Fruit fly (Drosophila melanogaster) whole organism, embryonic: ENCODE data around the gene CG33233.

Source experiments
- Asciz ChIP-seq: fragments of 200-800 bp; sonication (Bioruptor generic); optimal IDR thresholded peaks from 2 replicates; lab custom pipeline; 2017; ENCODE audit warnings: missing biosample characterization, mild to moderate bottlenecking, missing genetic modification characterization, missing genetic modification reagents
- CG12155 ChIP-seq: fragments of 200-800 bp; sonication (Bioruptor generic); optimal IDR thresholded peaks from 3 replicates; lab custom pipeline; 2016; ENCODE audit warnings: missing biosample characterization, missing genetic modification characterization
- CG12236 ChIP-seq: fragments of 200-800 bp; sonication (Bioruptor generic); optimal IDR thresholded peaks from 2 replicates; lab custom pipeline; 2016; ENCODE audit warnings: missing biosample characterization, missing genetic modification characterization
- CG12769 ChIP-seq: fragments of 200-800 bp; sonication (Bioruptor generic); optimal IDR thresholded peaks from 2 replicates; lab custom pipeline; 2019; ENCODE audit warnings: missing biosample characterization, mild to moderate bottlenecking, missing genetic modification characterization, moderate library complexity
- CG14441 ChIP-seq: fragments of 200-800 bp; sonication (Bioruptor generic); IDR thresholded peaks from 2 replicates; pipeline ENCODE4 v1.3.6; 2022; ENCODE audit warnings: missing biosample characterization, missing genetic modification characterization
- CG15479 ChIP-seq: fragments of 200-800 bp; sonication (Bioruptor generic); optimal IDR thresholded peaks from 3 replicates; lab custom pipeline; 2019; ENCODE audit warnings: missing biosample characterization, mild to moderate bottlenecking, missing genetic modification characterization, moderate library complexity
- CG15514 ChIP-seq: fragments of 200-800 bp; sonication (Bioruptor generic); optimal IDR thresholded peaks from 3 replicates; lab custom pipeline; 2017; ENCODE audit warnings: missing biosample characterization, missing genetic modification characterization, mild to moderate bottlenecking, moderate library complexity, missing genetic modification reagents
- CG16779 ChIP-seq: fragments of 200-800 bp; sonication (Bioruptor generic); IDR thresholded peaks from 2 replicates; pipeline ENCODE4 v1.3.6; 2022; ENCODE audit warnings: missing biosample characterization, missing genetic modification characterization
- CG2202 ChIP-seq: fragments of 200-800 bp; sonication (Bioruptor generic); optimal IDR thresholded peaks from 2 replicates; lab custom pipeline; 2018; ENCODE audit warnings: missing biosample characterization, mild to moderate bottlenecking, missing genetic modification characterization
- CG32532 ChIP-seq: fragments of 200-800 bp; sonication (Bioruptor generic); IDR thresholded peaks from 2 replicates; pipeline ENCODE4 v1.3.6; 2022; ENCODE audit warnings: missing biosample characterization, missing genetic modification characterization
- CG34224 ChIP-seq: fragments of 200-800 bp; sonication (Bioruptor generic); IDR thresholded peaks from 3 replicates; pipeline ENCODE4 v1.3.6; 2022; ENCODE audit warnings: missing biosample characterization, missing genetic modification characterization; ENCODE audit not compliant: partially characterized antibody
- CG6791 ChIP-seq: fragments of 200-800 bp; sonication (Bioruptor generic); IDR thresholded peaks from 3 replicates; pipeline ENCODE4 v1.3.6; 2022; ENCODE audit warnings: missing biosample characterization, missing genetic modification characterization; ENCODE audit not compliant: partially characterized antibody
- CG7357 ChIP-seq: fragments of 200-800 bp; sonication (Bioruptor generic); IDR thresholded peaks from 3 replicates; pipeline ENCODE4 v1.3.6; 2022; ENCODE audit warnings: missing biosample characterization, missing genetic modification characterization
- CG7987 ChIP-seq: fragments of 200-800 bp; sonication (Bioruptor generic); optimal IDR thresholded peaks from 2 replicates; lab custom pipeline; 2018; ENCODE audit warnings: missing biosample characterization, mild to moderate bottlenecking, missing genetic modification characterization, moderate library complexity
- D19B ChIP-seq: fragments of 200-800 bp; sonication (Bioruptor generic); optimal IDR thresholded peaks from 2 replicates; lab custom pipeline; 2017; ENCODE audit warnings: missing biosample characterization, mild to moderate bottlenecking, missing genetic modification characterization
- Dfd ChIP-seq, 2 experiments: fragments of >200 bp; optimal IDR thresholded peaks; 2 replicates each; lab custom pipeline; 2017; ENCODE audit warnings: missing biosample characterization in 2 of 2, missing genetic modification characterization in 2 of 2
- Dref ChIP-seq: fragments of 200-800 bp; sonication (Bioruptor generic); IDR thresholded peaks from 2 replicates; pipeline ENCODE4 v1.3.6; 2022; ENCODE audit warnings: missing biosample characterization, missing genetic modification characterization
- Drgx ChIP-seq: fragments of 200-800 bp; sonication (Bioruptor generic); IDR thresholded peaks from 2 replicates; pipeline ENCODE4 v1.3.6; 2022; ENCODE audit warnings: missing biosample characterization, missing genetic modification characterization
- Ets65A ChIP-seq: fragments of 200-800 bp; sonication (Bioruptor generic); peaks from one replicate; lab custom pipeline; 2016; ENCODE audit warnings: missing biosample characterization, missing genetic modification characterization
- HLHmδ ChIP-seq: fragments of 200-800 bp; sonication (Bioruptor generic); optimal IDR thresholded peaks from 2 replicates; lab custom pipeline; 2018; ENCODE audit warnings: missing biosample characterization, mild to moderate bottlenecking, missing genetic modification characterization, moderate library complexity
- MESR4 ChIP-seq: fragments of 200-800 bp; sonication (Bioruptor generic); optimal IDR thresholded peaks from 2 replicates; lab custom pipeline; 2018; ENCODE audit warnings: missing biosample characterization, mild to moderate bottlenecking, missing genetic modification characterization, moderate library complexity
- Myb ChIP-seq: fragments of 200-800 bp; sonication (Bioruptor generic); optimal IDR thresholded peaks from 2 replicates; lab custom pipeline; 2016; ENCODE audit warnings: missing biosample characterization, missing genetic modification characterization
- Vsx1 ChIP-seq: fragments of 200-800 bp; sonication (Bioruptor generic); optimal IDR thresholded peaks from 2 replicates; lab custom pipeline; 2017; ENCODE audit warnings: missing biosample characterization, mild to moderate bottlenecking, missing genetic modification characterization, missing genetic modification reagents
- bowl ChIP-seq: fragments of 200-800 bp; sonication (Bioruptor generic); IDR thresholded peaks from 2 replicates; pipeline ENCODE4 v1.3.6; 2022; ENCODE audit warnings: missing biosample characterization, missing genetic modification characterization
- cato ChIP-seq: fragments of 200-800 bp; sonication (Bioruptor generic); optimal IDR thresholded peaks from 2 replicates; lab custom pipeline; 2016; ENCODE audit warnings: missing biosample characterization, missing genetic modification characterization, borderline replicate concordance
- da ChIP-seq: fragments of 200-800 bp; sonication (Bioruptor generic); optimal IDR thresholded peaks from 2 replicates; lab custom pipeline; 2016; ENCODE audit warnings: missing biosample characterization, missing genetic modification characterization
- dpn ChIP-seq, 2 experiments: fragments of 200-800 bp; sonication (Bioruptor generic); optimal IDR thresholded peaks; 3 replicates each; lab custom pipeline; 2016; ENCODE audit warnings: missing biosample characterization in 2 of 2, missing genetic modification characterization in 2 of 2
- emc ChIP-seq: fragments of 200-800 bp; sonication (Bioruptor generic); optimal IDR thresholded peaks from 2 replicates; lab custom pipeline; 2016; ENCODE audit warnings: missing biosample characterization, missing genetic modification characterization
- ems ChIP-seq: fragments of 200-800 bp; sonication (Bioruptor generic); optimal IDR thresholded peaks from 3 replicates; lab custom pipeline; 2016; ENCODE audit warnings: missing biosample characterization, missing genetic modification characterization
- gfzf ChIP-seq: fragments of 200-800 bp; sonication (Bioruptor generic); optimal IDR thresholded peaks from 2 replicates; lab custom pipeline; 2016; ENCODE audit warnings: missing biosample characterization, mild to moderate bottlenecking, missing genetic modification characterization, moderate library complexity
- grau ChIP-seq: fragments of 200-800 bp; optimal IDR thresholded peaks from 3 replicates; lab custom pipeline; 2019; ENCODE audit warnings: missing biosample characterization, mild to moderate bottlenecking, missing genetic modification characterization, moderate library complexity
- grn ChIP-seq: fragments of 200-800 bp; sonication (Bioruptor generic); optimal IDR thresholded peaks from 3 replicates; lab custom pipeline; 2017; ENCODE audit warnings: missing biosample characterization, missing genetic modification characterization
- gsb ChIP-seq: fragments of 200-800 bp; sonication (Bioruptor generic); IDR thresholded peaks from 2 replicates; pipeline ENCODE4 v1.3.6; 2022; ENCODE audit warnings: missing biosample characterization, missing genetic modification characterization
- klu ChIP-seq: fragments of 200-800 bp; sonication (Bioruptor generic); IDR thresholded peaks from 2 replicates; pipeline ENCODE4 v1.3.6; 2022; ENCODE audit warnings: missing biosample characterization, missing genetic modification characterization
- lola ChIP-seq, 3 experiments: fragments of >200 bp in 2 of 3; fragments of 200-800 bp in 1 of 3; sonication (Bioruptor generic) in 1 of 3; optimal IDR thresholded peaks; 2 replicates each; lab custom pipeline; 2017 to 2019; ENCODE audit warnings: missing biosample characterization in 3 of 3, missing genetic modification characterization in 3 of 3, mild to moderate bottlenecking in 1 of 3, moderate library complexity in 1 of 3
- mld ChIP-seq: fragments of 200-800 bp; sonication (Bioruptor generic); IDR thresholded peaks from 3 replicates; pipeline ENCODE4 v1.3.6; 2022; ENCODE audit warnings: missing biosample characterization, missing genetic modification characterization; ENCODE audit not compliant: partially characterized antibody
- onecut ChIP-seq: fragments of 200-800 bp; sonication (Bioruptor generic); IDR thresholded peaks from 2 replicates; pipeline ENCODE4 v1.3.6; 2022; ENCODE audit warnings: missing biosample characterization, missing genetic modification characterization
- pho ChIP-seq: fragments of 200-800 bp; sonication (Bioruptor generic); optimal IDR thresholded peaks from 2 replicates; lab custom pipeline; 2016; ENCODE audit warnings: missing biosample characterization, missing genetic modification characterization
- ro ChIP-seq: fragments of 200-800 bp; sonication (Bioruptor generic); IDR thresholded peaks from 2 replicates; pipeline ENCODE4 v1.3.6; 2022; ENCODE audit warnings: missing biosample characterization, missing genetic modification characterization
- row ChIP-seq: fragments of 200-800 bp; sonication (Bioruptor generic); IDR thresholded peaks from 3 replicates; pipeline ENCODE4 v1.3.6; 2022; ENCODE audit warnings: missing biosample characterization, missing genetic modification characterization
- slp2 ChIP-seq: fragments of 200-800 bp; sonication (Bioruptor generic); optimal IDR thresholded peaks from 2 replicates; lab custom pipeline; 2016; ENCODE audit warnings: missing biosample characterization, missing genetic modification characterization
- sob ChIP-seq: fragments of 200-800 bp; sonication (Bioruptor generic); IDR thresholded peaks from 2 replicates; pipeline ENCODE4 v1.3.6; 2022; ENCODE audit warnings: missing biosample characterization, missing genetic modification characterization
- stwl ChIP-seq: fragments of 200-800 bp; sonication (Bioruptor generic); optimal IDR thresholded peaks from 3 replicates; lab custom pipeline; 2018; ENCODE audit warnings: missing biosample characterization, mild to moderate bottlenecking, missing genetic modification characterization, moderate library complexity
- sug ChIP-seq: fragments of 200-800 bp; optimal IDR thresholded peaks from 2 replicates; lab custom pipeline; 2019; ENCODE audit warnings: missing biosample characterization, mild to moderate bottlenecking, missing genetic modification characterization, moderate library complexity
- ttk ChIP-seq: fragments of 200-800 bp; sonication (Bioruptor generic); IDR thresholded peaks from 2 replicates; pipeline ENCODE4 v2.1.2; 2022; ENCODE audit warnings: missing biosample characterization, missing genetic modification characterization
- unc-4 ChIP-seq: fragments of 200-800 bp; sonication (Bioruptor generic); IDR thresholded peaks from 2 replicates; pipeline ENCODE4 v1.3.6; 2022; ENCODE audit warnings: missing biosample characterization, missing genetic modification characterization; ENCODE audit not compliant: partially characterized antibody

Gene CG33233

dm6 chr3L:2659339-2659738 is at the start of gene CG33233:
CG33233 (plus strand) TSS chr3L:2659639.
- TF ChIP-seq CG2202 (tag; lab: Kevin White, UChicago) (no peak), Ets65A (peak; percentile 10)

DNA sequence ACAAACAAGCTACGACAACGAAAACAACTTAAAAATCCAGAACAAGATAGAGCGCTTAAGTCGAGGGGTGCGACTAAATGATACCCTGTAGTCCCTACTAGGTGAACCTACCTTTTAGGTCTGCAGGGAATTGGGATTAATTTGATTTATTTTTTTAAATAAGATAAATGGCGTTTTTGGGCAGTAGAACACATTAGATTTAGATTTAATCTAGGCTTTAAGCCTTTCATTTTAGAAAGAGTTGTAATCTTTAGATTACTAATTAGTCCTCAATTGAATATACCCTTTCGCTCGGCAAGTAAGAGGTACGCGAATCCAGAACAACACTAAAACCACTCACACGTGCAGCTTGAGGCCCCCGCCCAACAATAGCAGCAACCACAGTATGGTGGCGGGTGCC is 45.2 kb upstream of the CG33233 start:
- TF ChIP-seq lola (GFP tag; optimal IDR thresholded peaks at IDR 0.05; lab: Kevin White, UChicago) (no peak), row (GFP tag; lab: Robert Waterston, UW) (peak; percentile 39; the same call in 1 of the 3 replicates), Drgx (peak; percentile 27; the same call in 1 of the 2 replicates), CG7357 (GFP tag; lab: Robert Waterston, UW) (no peak), D19B (GFP tag; lab: Kevin White, UChicago) (peak; percentile 15), slp2 (GFP tag; lab: Kevin White, UChicago) (no peak), CG7987 (GFP tag; lab: Kevin White, UChicago) (no peak), Dref (no peak)

dm6 chr3L:2629964-2630363 is 29.5 kb upstream of the CG33233 start, which contains the start of gene Pxn:
Pxn (minus strand) TSS chr3L:2630064.
- TF ChIP-seq sob (GFP tag; lab: Robert Waterston, UW) (0 out of 2 replicates have a peak, but pooled peaks have one; percentile 6), CG15479 (peak; percentile 7), ro (0 out of 2 replicates have a peak, but pooled peaks have one; percentile 22), cato (GFP tag; lab: Kevin White, UChicago) (no peak), da (no peak), grn (GFP tag; lab: Kevin White, UChicago) (no peak), mld (GFP tag; lab: Robert Waterston, UW) (0 out of 3 replicates have a peak, but pooled peaks have one; percentile 22), Myb (GFP tag; lab: Kevin White, UChicago) (no peak), ttk (GFP tag; lab: Robert Waterston, UW) (no peak)

DNA sequence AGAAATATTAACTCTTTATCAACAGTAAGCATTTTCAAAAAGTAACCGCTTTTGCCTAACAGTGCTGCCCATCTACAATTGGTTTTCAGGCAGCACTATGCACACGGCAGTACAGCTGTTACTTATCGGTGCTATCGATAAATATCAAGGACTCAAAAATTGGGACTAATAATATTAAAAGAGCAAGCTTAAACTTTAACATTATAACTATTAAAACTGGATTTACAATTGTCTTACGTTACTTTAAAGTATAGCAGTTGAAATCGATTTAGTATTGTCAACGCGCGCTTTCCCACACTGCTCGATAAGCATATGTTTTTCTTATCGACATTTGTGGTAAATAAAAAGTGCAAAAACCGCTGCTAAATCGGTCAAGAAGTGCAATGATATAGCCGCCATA is 28.0 kb upstream of the CG33233 start, which contains the start of the genes CG42245 and MEP-1:
Gene CG42245 (plus strand): TSS at position 310 of the 400 bp plus-strand sequence.
Gene MEP-1 (plus strand): TSS at position 310 of the 400 bp plus-strand sequence.
- TF ChIP-seq gsb (GFP tag; lab: Robert Waterston, UW): no peak
- peak; percentile 56 for TF ChIP-seq CG12155 (GFP tag; lab: Kevin White, UChicago)
- TF ChIP-seq CG12769 (tag; lab: Kevin White, UChicago): no peak
- peak; percentile 15 for TF ChIP-seq gfzf (GFP tag; lab: Kevin White, UChicago)
- peak; percentile 23 for TF ChIP-seq cato (GFP tag; lab: Kevin White, UChicago)
- no peak for TF ChIP-seq Vsx1 (GFP tag; lab: Kevin White, UChicago)
- no peak for TF ChIP-seq klu (GFP tag; lab: Robert Waterston, UW)
- TF ChIP-seq CG16779 (GFP tag; lab: Robert Waterston, UW): no peak
- TF ChIP-seq dpn (GFP tag; optimal IDR thresholded peaks at IDR 0.05; lab: Kevin White, UChicago): peak; percentile 52 to 61
- TF ChIP-seq pho (GFP tag; lab: Kevin White, UChicago): peak; percentile 30
- TF ChIP-seq bowl (GFP tag; lab: Robert Waterston, UW): no peak
- TF ChIP-seq sug (tag; lab: Kevin White, UChicago): peak; percentile 42
- TF ChIP-seq emc (GFP tag; lab: Kevin White, UChicago): no peak
- no peak for TF ChIP-seq HLHmδ (GFP tag; lab: Kevin White, UChicago)
- peak; percentile 14 for TF ChIP-seq Asciz
- peak; percentile 67 for TF ChIP-seq unc-4 (GFP tag; lab: Robert Waterston, UW)
- no peak for TF ChIP-seq onecut (GFP tag; lab: Robert Waterston, UW)
- peak; percentile 23; the same call in 1 of the 2 replicates for TF ChIP-seq CG32532 (GFP tag; lab: Robert Waterston, UW)
- peak; percentile 49 for TF ChIP-seq CG12236
- TF ChIP-seq ems (GFP tag; lab: Kevin White, UChicago): peak; percentile 40
- peak; percentile 55 for TF ChIP-seq grau
- TF ChIP-seq CG15514: peak; percentile 64
- TF ChIP-seq MESR4 (GFP tag; lab: Kevin White, UChicago): peak; percentile 46
- TF ChIP-seq CG14441 (GFP tag; lab: Robert Waterston, UW): no peak
- no peak for TF ChIP-seq Dfd (GFP tag; optimal IDR thresholded peaks at IDR 0.05; lab: Kevin White, UChicago)
- peak; percentile 41; the same call in 1 of the 3 replicates for TF ChIP-seq CG34224 (GFP tag; lab: Robert Waterston, UW)
- peak; percentile 95 for TF ChIP-seq stwl (tag; lab: Kevin White, UChicago)
- peak; percentile 71 for TF ChIP-seq CG6791 (GFP tag; lab: Robert Waterston, UW)
